Fruit fly (Drosophila melanogaster): ENCODE measurements around the gene Mst36Fa.

Gene Mst36Fa

dm6 chr2L:18625470-18625869 lies 51.3 kb downstream of the Mst36Fa start (continued):
- TF ChIP-seq Six4 (GFP tag; optimal IDR thresholded peaks at IDR 0.05) (no peak), schlank (tag; optimal IDR thresholded peaks at IDR 0.05) (no peak), CG1233 (GFP tag; optimal IDR thresholded peaks at IDR 0.05) (no peak), CG18619 (GFP tag; optimal IDR thresholded peaks at IDR 0.05) (no peak), Gug (GFP tag; IDR thresholded peaks at IDR 0.05) (no peak), CG8359 (GFP tag; optimal IDR thresholded peaks at IDR 0.05; ENCODE audit: borderline replicate concordance) (peak; percentile 44), eyg (GFP tag; optimal IDR thresholded peaks at IDR 0.05) (no peak), az2 (GFP tag; optimal IDR thresholded peaks at IDR 0.05) (no peak), CG1529 (GFP tag; optimal IDR thresholded peaks at IDR 0.05) (peak; percentile 12), CG13424 (tag; optimal IDR thresholded peaks at IDR 0.05) (no peak), dmrt11E (tag; optimal IDR thresholded peaks at IDR 0.05) (peak; percentile 49), crc (GFP tag; optimal IDR thresholded peaks at IDR 0.05) (peak; percentile 12), gsb (GFP tag; IDR thresholded peaks at IDR 0.05) (no peak), CG11504 (tag; optimal IDR thresholded peaks at IDR 0.05) (no peak), CG12769 (tag; optimal IDR thresholded peaks at IDR 0.05) (peak; percentile 16), CG8089 (GFP tag; optimal IDR thresholded peaks at IDR 0.05) (no peak), CG13624 (GFP tag; optimal IDR thresholded peaks at IDR 0.05) (no peak), Optix (GFP tag; IDR thresholded peaks at IDR 0.05) (no peak), CG17361 (GFP tag; IDR thresholded peaks at IDR 0.05) (no peak), grau (tag; optimal IDR thresholded peaks at IDR 0.05) (no peak), C15 (GFP tag; IDR thresholded peaks at IDR 0.05) (no peak), fu2 (GFP tag; optimal IDR thresholded peaks at IDR 0.05) (no peak), CG4424 (GFP tag; optimal IDR thresholded peaks at IDR 0.05) (no peak), Fer1 (GFP tag; optimal IDR thresholded peaks at IDR 0.05) (no peak), CG30431 (GFP tag; optimal IDR thresholded peaks at IDR 0.05) (no peak), hbn (GFP tag; IDR thresholded peaks at IDR 0.05; ENCODE audit: partially characterized antibody) (no peak), Sry-δ (GFP tag; optimal IDR thresholded peaks at IDR 0.05) (no peak), mam (GFP tag; optimal IDR thresholded peaks at IDR 0.05) (no peak), p53 (GFP tag; optimal IDR thresholded peaks at IDR 0.05) (no peak), Trl (optimal IDR thresholded peaks at IDR 0.05) (no peak), Trl (GFP tag; optimal IDR thresholded peaks at IDR 0.05) (no peak), tup (GFP tag; optimal IDR thresholded peaks at IDR 0.05) (no peak), CG4360 (GFP tag; IDR thresholded peaks at IDR 0.05) (no peak), grn (GFP tag; optimal IDR thresholded peaks at IDR 0.05) (no peak), CG33557 (GFP tag; optimal IDR thresholded peaks at IDR 0.05) (peak; percentile 48), CG6813 (GFP tag; optimal IDR thresholded peaks at IDR 0.05) (peak; percentile 37), tap (tag; optimal IDR thresholded peaks at IDR 0.05) (no peak), gfzf (GFP tag; optimal IDR thresholded peaks at IDR 0.05) (no peak), CG12744 (GFP tag; optimal IDR thresholded peaks at IDR 0.05) (no peak), dan (GFP tag; IDR thresholded peaks at IDR 0.05) (no peak), CG5953 (GFP tag; IDR thresholded peaks at IDR 0.05) (no peak), D19B (GFP tag; optimal IDR thresholded peaks at IDR 0.05) (no peak), CG6254 (GFP tag; optimal IDR thresholded peaks at IDR 0.05) (no peak), CG6689 (GFP tag; IDR thresholded peaks at IDR 0.05) (no peak), ewg (GFP tag; optimal IDR thresholded peaks at IDR 0.05) (no peak), ken (GFP tag; IDR thresholded peaks at IDR 0.05) (no peak), gce (GFP tag; IDR thresholded peaks at IDR 0.05) (no peak), wor (GFP tag; IDR thresholded peaks at IDR 0.05) (no peak), NC2α (GFP tag; optimal IDR thresholded peaks at IDR 0.05) (no peak), CG7963 (GFP tag; IDR thresholded peaks at IDR 0.05; ENCODE audit: partially characterized antibody) (no peak), Sin3A (optimal IDR thresholded peaks at IDR 0.05) (no peak), pan (optimal IDR thresholded peaks at IDR 0.05) (no peak), pan (GFP tag; optimal IDR thresholded peaks at IDR 0.05 in 1 of 2, IDR thresholded peaks at IDR 0.05 in 1 of 2) (no peak), cas (GFP tag; IDR thresholded peaks at IDR 0.05) (no peak)

All from whole organism, embryonic.